Worm (Caenorhabditis elegans) whole organism, L4 larva: Measurements from ENCODE around the gene plg-1.

Source experiments
- T26A8.4 ChIP-seq: fragments of 200-800 bp; sonication (Bioruptor generic); IDR thresholded peaks from 2 replicates; pipeline ENCODE4 v1.3.6; 2022; ENCODE audit warnings: missing genetic modification characterization, missing compliant biosample characterization
- Y105C5A.15 ChIP-seq: fragments of 200-800 bp; sonication (Bioruptor generic); IDR thresholded peaks from 2 replicates; pipeline ENCODE4 v1.3.6; 2022; ENCODE audit warnings: missing genetic modification characterization, missing compliant biosample characterization
- aha-1 ChIP-seq: fragments of 150-350 bp; peaks from one replicate; lab custom pipeline; 2014; ENCODE audit warnings: missing biosample characterization, missing genetic modification characterization
- aly-2 ChIP-seq: sonication (generic microtip); optimal IDR thresholded peaks from 2 replicates; lab custom pipeline; 2018; ENCODE audit warnings: missing biosample characterization, missing genetic modification characterization
- ceh-32 ChIP-seq: sonication (generic microtip); optimal IDR thresholded peaks from 2 replicates; lab custom pipeline; 2016; ENCODE audit warnings: mild to moderate bottlenecking, missing genetic modification characterization, missing compliant biosample characterization; ENCODE audit not compliant: poor library complexity
- ceh-62 ChIP-seq: sonication (generic microtip); optimal IDR thresholded peaks from 2 replicates; lab custom pipeline; 2017; ENCODE audit warnings: missing biosample characterization, missing genetic modification characterization
- ctbp-1 ChIP-seq: fragments of 200-800 bp; sonication (Bioruptor generic); IDR thresholded peaks from 2 replicates; pipeline ENCODE4 v1.3.6; 2022; ENCODE audit warnings: missing genetic modification reagents, missing genetic modification characterization, missing compliant biosample characterization
- daf-16 ChIP-seq, 3 experiments: sonication (generic microtip); optimal IDR thresholded peaks; 2 replicates each; lab custom pipeline; 2016 to 2017; ENCODE audit warnings: missing genetic modification characterization in 3 of 3, missing genetic modification reagents in 3 of 3, mild to moderate bottlenecking in 2 of 3, missing compliant biosample characterization in 2 of 3, missing biosample characterization in 1 of 3, moderate library complexity in 1 of 3
- dpl-1 ChIP-seq: fragments of 150-350 bp; optimal IDR thresholded peaks from 2 replicates; lab custom pipeline; 2014; ENCODE audit warnings: missing biosample characterization, missing genetic modification reagents, missing genetic modification characterization
- dve-1 ChIP-seq: sonication (generic microtip); optimal IDR thresholded peaks from 2 replicates; lab custom pipeline; 2017; ENCODE audit warnings: antibody characterized with exemption, mild to moderate bottlenecking, missing genetic modification characterization, missing compliant biosample characterization; ENCODE audit not compliant: insufficient read depth
- hif-1 ChIP-seq, 2 experiments: sonication (generic microtip); optimal IDR thresholded peaks; 2 replicates each; lab custom pipeline; 2016 to 2017; ENCODE audit warnings: missing compliant biosample characterization in 2 of 2, missing genetic modification characterization in 2 of 2, missing genetic modification reagents in 2 of 2, missing genotype in 2 of 2, mild to moderate bottlenecking in 1 of 2
- hlh-11 ChIP-seq: fragments of 200-800 bp; sonication (Bioruptor generic); optimal IDR thresholded peaks from 2 replicates; lab custom pipeline; 2018; ENCODE audit warnings: mild to moderate bottlenecking, missing genetic modification characterization, missing compliant biosample characterization
- hlh-30 ChIP-seq: sonication (generic microtip); optimal IDR thresholded peaks from 2 replicates; lab custom pipeline; 2017; ENCODE audit warnings: antibody characterized with exemption, mild to moderate bottlenecking, missing genetic modification characterization, missing compliant biosample characterization; ENCODE audit not compliant: insufficient read depth
- hmg-1.1 ChIP-seq: fragments of 200-800 bp; sonication (Bioruptor generic); IDR thresholded peaks from 2 replicates; pipeline ENCODE4 v1.3.6; 2022; ENCODE audit warnings: missing genetic modification reagents, missing genetic modification characterization, missing compliant biosample characterization
- jun-1 ChIP-seq: fragments of 150-350 bp; optimal IDR thresholded peaks from 2 replicates; lab custom pipeline; 2014; ENCODE audit warnings: missing biosample characterization, missing genetic modification reagents, missing genetic modification characterization
- lim-7 ChIP-seq: fragments of 200-800 bp; sonication (Bioruptor generic); IDR thresholded peaks from 2 replicates; pipeline ENCODE4 v1.3.6; 2022; ENCODE audit warnings: missing genetic modification characterization, missing compliant biosample characterization
- lin-1 ChIP-seq: fragments of 200-800 bp; sonication (Bioruptor generic); IDR thresholded peaks from 2 replicates; pipeline ENCODE4 v1.3.6; 2022; ENCODE audit warnings: missing genetic modification reagents, missing genetic modification characterization, missing compliant biosample characterization
- lin-13 ChIP-seq: fragments of 150-350 bp; optimal IDR thresholded peaks from 2 replicates; lab custom pipeline; 2014; ENCODE audit warnings: missing biosample characterization, missing genetic modification reagents, missing genetic modification characterization
- lsy-2 ChIP-seq, 2 experiments: fragments of 150-350 bp in 1 of 2; sonication (generic microtip) in 1 of 2; optimal IDR thresholded peaks; 2 replicates each; lab custom pipeline; 2014 to 2017; ENCODE audit warnings: missing biosample characterization in 2 of 2, missing genetic modification characterization in 2 of 2
- mdl-1 ChIP-seq, 2 experiments: fragments of 150-350 bp in 1 of 2; sonication (generic microtip) in 1 of 2; optimal IDR thresholded peaks; 2 replicates each; lab custom pipeline; 2014 to 2017; ENCODE audit warnings: missing biosample characterization in 2 of 2, missing genetic modification characterization in 2 of 2
- mep-1 ChIP-seq: fragments of 150-350 bp; sonication (generic microtip); optimal IDR thresholded peaks from 3 replicates; lab custom pipeline; 2014; ENCODE audit warnings: missing biosample characterization, missing genetic modification characterization
- mes-2 ChIP-seq: sonication (generic microtip); optimal IDR thresholded peaks from 2 replicates; lab custom pipeline; 2016; ENCODE audit warnings: missing genotype, mild to moderate bottlenecking, missing genetic modification characterization, missing compliant biosample characterization; ENCODE audit not compliant: poor library complexity, severe bottlenecking
- mxl-3 ChIP-seq: fragments of 200-800 bp; sonication (Bioruptor generic); optimal IDR thresholded peaks from 2 replicates; lab custom pipeline; 2018; ENCODE audit warnings: mild to moderate bottlenecking, missing genetic modification characterization, missing compliant biosample characterization
- nhr-11 ChIP-seq: fragments of 150-350 bp; optimal IDR thresholded peaks from 2 replicates; lab custom pipeline; 2014; ENCODE audit warnings: missing biosample characterization, missing genetic modification characterization
- nhr-48 ChIP-seq: sonication (generic microtip); optimal IDR thresholded peaks from 2 replicates; lab custom pipeline; 2016; ENCODE audit warnings: mild to moderate bottlenecking, missing genetic modification characterization, missing compliant biosample characterization
- nhr-76 ChIP-seq: fragments of 150-350 bp; optimal IDR thresholded peaks from 2 replicates; lab custom pipeline; 2014; ENCODE audit warnings: missing biosample characterization, missing genetic modification characterization
- pha-4 ChIP-seq, 2 experiments: fragments of 150-350 bp in 1 of 2; fragments of 200-800 bp in 1 of 2; sonication (Bioruptor generic) in 1 of 2; IDR thresholded peaks in 1 of 2; optimal IDR thresholded peaks in 1 of 2; 2 replicates each; pipeline versions ENCODE4 v1.3.6 to Lab custom; 2014 to 2022; ENCODE audit warnings: missing genetic modification characterization in 2 of 2, missing genetic modification reagents in 2 of 2, missing biosample characterization in 1 of 2, missing compliant biosample characterization in 1 of 2
- rbr-2 ChIP-seq: sonication (generic microtip); optimal IDR thresholded peaks from 2 replicates; lab custom pipeline; 2016; ENCODE audit warnings: missing genotype, missing genetic modification characterization, missing compliant biosample characterization
- sdz-12 ChIP-seq: fragments of 200-800 bp; sonication (Bioruptor generic); optimal IDR thresholded peaks from 2 replicates; lab custom pipeline; 2018; ENCODE audit warnings: mild to moderate bottlenecking, missing genetic modification characterization, missing compliant biosample characterization
- set-16 ChIP-seq: fragments of 200-800 bp; sonication (Bioruptor generic); IDR thresholded peaks from 2 replicates; pipeline ENCODE4 v1.3.6; 2022; ENCODE audit warnings: missing genetic modification reagents, missing genetic modification characterization, missing compliant biosample characterization
- tag-97 ChIP-seq: fragments of 200-800 bp; sonication (Bioruptor generic); IDR thresholded peaks from 2 replicates; pipeline ENCODE4 v1.3.6; 2022; ENCODE audit warnings: missing genetic modification characterization, missing compliant biosample characterization
- unc-39 ChIP-seq: sonication (generic microtip); optimal IDR thresholded peaks from 2 replicates; lab custom pipeline; 2017; ENCODE audit warnings: missing biosample characterization, missing genetic modification characterization
- vab-7 ChIP-seq: fragments of 200-800 bp; sonication (Bioruptor generic); IDR thresholded peaks from 2 replicates; pipeline ENCODE4 v1.3.6; 2022; ENCODE audit warnings: missing genetic modification reagents, missing genetic modification characterization, missing compliant biosample characterization

plg-1 gene

ce11 chrIII:8887184-8887801 lies 35.2 kb downstream of the plg-1 start, which contains the start of gene famh-136 (continued):
- no peak for TF ChIP-seq lim-7 (GFP tag; lab: Robert Waterston, UW)
- TF ChIP-seq vab-7 (GFP tag; lab: Robert Waterston, UW): no peak
- no peak for TF ChIP-seq set-16 (GFP tag; lab: Robert Waterston, UW)
- peak; percentile 79 for TF ChIP-seq nhr-48 (tag; lab: Kevin White, UChicago)
- TF ChIP-seq, all 104 proteins: peak for 49

DNA sequence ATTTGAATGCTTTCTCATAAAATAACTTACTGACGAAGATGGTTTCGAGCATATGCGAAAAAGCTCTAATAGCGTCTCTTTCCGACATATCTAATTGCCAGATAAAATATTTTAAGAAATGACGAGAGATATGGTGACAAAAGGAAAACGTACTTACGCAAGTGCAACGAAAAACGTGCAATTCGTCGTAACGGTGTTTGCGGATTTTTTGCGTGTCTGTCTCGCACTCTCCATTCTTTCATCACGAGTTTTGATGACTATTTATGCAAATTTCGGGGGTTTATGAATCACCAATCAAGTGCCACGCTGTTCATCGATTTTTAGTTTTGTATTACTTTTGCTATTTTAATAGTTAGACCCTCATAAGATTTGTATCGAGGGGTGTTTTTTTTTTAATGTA lies 36.9 kb downstream of the plg-1 start, which contains the start of gene ZK637.14:
Gene ZK637.14, minus strand, starts transcription at position 201 of the 400 bp plus-strand sequence.
- TF ChIP-seq sdz-12 (no peak), hlh-30 (tag; lab: Kevin White, UChicago) (peak; percentile 92), hmg-1.1 (GFP tag; lab: Robert Waterston, UW) (no peak), tag-97 (GFP tag; lab: Robert Waterston, UW) (no peak), set-16 (GFP tag; lab: Robert Waterston, UW) (no peak), nhr-11 (tag; lab: Kevin White, UChicago) (peak; percentile 32), daf-16 (GFP tag; optimal IDR thresholded peaks at IDR 0.05; lab: Kevin White, UChicago) (no peak), daf-16 (tag; optimal IDR thresholded peaks at IDR 0.05; lab: Kevin White, UChicago) (peak; percentile 28), hif-1 (tag; optimal IDR thresholded peaks at IDR 0.05; lab: Kevin White, UChicago) (peak in 1 of 2 experiments; percentile 27), pha-4 (GFP tag; IDR thresholded peaks at IDR 0.05; lab: Robert Waterston, UW) (no peak), pha-4 (tag; optimal IDR thresholded peaks at IDR 0.05; lab: Kevin White, UChicago) (peak; percentile 69), hlh-11 (tag; lab: Kevin White, UChicago) (peak; percentile 51), Y105C5A.15 (GFP tag; lab: Robert Waterston, UW) (no peak), mep-1 (peak; percentile 59), ceh-32 (tag; lab: Kevin White, UChicago) (no peak), lin-1 (GFP tag; lab: Robert Waterston, UW) (no peak), dve-1 (tag; lab: Kevin White, UChicago) (peak; percentile 69), aly-2 (tag; lab: Kevin White, UChicago) (no peak), T26A8.4 (no peak), mes-2 (tag; lab: Kevin White, UChicago) (peak; percentile 59), rbr-2 (tag; lab: Kevin White, UChicago) (peak; percentile 31), ceh-62 (no peak), ctbp-1 (GFP tag; lab: Robert Waterston, UW) (no peak), mdl-1 (tag; optimal IDR thresholded peaks at IDR 0.05; lab: Kevin White, UChicago) (peak in 1 of 2 experiments; percentile 3), dpl-1 (GFP tag; lab: Kevin White, UChicago) (peak; percentile 55), lsy-2 (tag; optimal IDR thresholded peaks at IDR 0.05; lab: Kevin White, UChicago) (peak; percentile 16 to 81), lin-13 (GFP tag; lab: Kevin White, UChicago) (peak; percentile 25), mxl-3 (GFP tag; lab: Kevin White, UChicago) (peak; percentile 53), jun-1 (tag; lab: Kevin White, UChicago) (no peak), aha-1 (tag; lab: Kevin White, UChicago) (peak; percentile 89)

DNA sequence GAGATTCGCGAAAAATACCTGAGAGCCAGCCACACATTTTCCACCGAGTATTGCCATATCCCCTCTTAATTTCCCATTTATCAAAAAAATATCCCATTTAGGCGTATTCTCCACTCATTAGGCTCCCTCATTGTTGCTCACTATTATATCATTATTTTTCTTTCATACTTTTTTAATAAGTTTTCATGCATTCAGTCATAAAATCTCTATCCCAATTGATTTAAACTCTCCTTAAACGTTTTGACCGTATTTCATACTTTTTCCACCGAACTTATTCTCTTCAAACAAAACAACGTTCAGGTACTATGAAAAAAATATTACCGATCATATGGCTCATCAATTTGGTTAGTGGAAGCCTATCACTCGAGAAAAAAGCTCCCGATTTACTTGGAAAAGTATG lies 37.9 kb downstream of the plg-1 start, which contains the start of gene lnkn-1:
Gene lnkn-1, plus strand, starts transcription at position 301 of the 400 bp plus-strand sequence.
- no peak for TF ChIP-seq unc-39 (tag; lab: Kevin White, UChicago)
- no peak for TF ChIP-seq rbr-2 (tag; lab: Kevin White, UChicago)

ce11 chrIII:8893464-8893863 lies 41.4 kb downstream of the plg-1 start, which contains the start of gene ZK637.4:
Gene ZK637.4 (plus strand): TSS chrIII:8893764.
- TF ChIP-seq sdz-12 (no peak), nhr-76 (tag; lab: Kevin White, UChicago) (no peak)
